Worm (Caenorhabditis elegans) whole organism, L1 larva: ENCODE measurements around the gene spp-10.
A peak's percentile ranks its signal among the peaks of the same experiment; 100 is the strongest.

Experiments used
- C04F5.9 ChIP-seq: sonication (generic microtip); optimal IDR thresholded peaks from 2 replicates; lab custom pipeline; 2016; ENCODE audit warnings: missing genetic modification characterization, missing compliant biosample characterization
- C34B4.2 ChIP-seq: sonication (generic microtip); optimal IDR thresholded peaks from 2 replicates; lab custom pipeline; 2017; ENCODE audit warnings: mild to moderate bottlenecking, missing genetic modification characterization, missing compliant biosample characterization
- F16B12.6 ChIP-seq: fragments of 150-350 bp; optimal IDR thresholded peaks from 2 replicates; lab custom pipeline; 2014; ENCODE audit warnings: missing biosample characterization, missing genetic modification characterization
- ama-1 ChIP-seq: fragments of 150-350 bp; optimal IDR thresholded peaks from 2 replicates; lab custom pipeline; 2014
- ceh-63 ChIP-seq: fragments of 200-800 bp; sonication (Bioruptor generic); optimal IDR thresholded peaks from 2 replicates; lab custom pipeline; 2018; ENCODE audit warnings: mild to moderate bottlenecking, missing genetic modification characterization, missing compliant biosample characterization
- ceh-88 ChIP-seq: fragments of 200-800 bp; sonication (Bioruptor generic); IDR thresholded peaks from 2 replicates; pipeline ENCODE4 v1.3.6; 2022; ENCODE audit warnings: missing genetic modification characterization, missing compliant biosample characterization
- ceh-90 ChIP-seq: sonication (generic microtip); optimal IDR thresholded peaks from 2 replicates; lab custom pipeline; 2016; ENCODE audit warnings: missing genetic modification characterization, missing compliant biosample characterization
- ces-1 ChIP-seq: fragments of 150-350 bp; optimal IDR thresholded peaks from 2 replicates; lab custom pipeline; 2014; ENCODE audit warnings: missing biosample characterization, missing genetic modification reagents, missing genetic modification characterization
- dpl-1 ChIP-seq, 3 experiments: fragments of 150-350 bp in 2 of 3; sonication (generic microtip) in 1 of 3; optimal IDR thresholded peaks; 2 replicates each; lab custom pipeline; 2014 to 2017; ENCODE audit warnings: missing biosample characterization in 3 of 3, missing genetic modification characterization in 3 of 3, missing genetic modification reagents in 3 of 3
- dsc-1 ChIP-seq: sonication (generic microtip); optimal IDR thresholded peaks from 2 replicates; lab custom pipeline; 2016; ENCODE audit warnings: mild to moderate bottlenecking, missing genetic modification characterization, missing compliant biosample characterization
- efl-3 ChIP-seq: fragments of 200-800 bp; sonication (Bioruptor generic); optimal IDR thresholded peaks from 2 replicates; lab custom pipeline; 2018; ENCODE audit warnings: mild to moderate bottlenecking, missing genetic modification characterization, missing compliant biosample characterization
- elt-3 ChIP-seq, 6 experiments: fragments of 150-350 bp in 1 of 6; sonication (generic microtip); optimal IDR thresholded peaks; 2 replicates each; lab custom pipeline; 2017 to 2018; ENCODE audit warnings: missing biosample characterization in 6 of 6, missing genetic modification characterization in 6 of 6, inconsistent platforms in 1 of 6
- ets-5 ChIP-seq: fragments of 200-800 bp; sonication (Bioruptor generic); IDR thresholded peaks from 2 replicates; pipeline ENCODE4 v1.3.6; 2022; ENCODE audit warnings: missing genetic modification characterization, missing compliant biosample characterization
- fkh-10 ChIP-seq: sonication (generic microtip); optimal IDR thresholded peaks from 2 replicates; lab custom pipeline; 2017; ENCODE audit warnings: missing biosample characterization, missing genetic modification reagents, missing genetic modification characterization
- grh-1 ChIP-seq: fragments of 200-800 bp; sonication (Bioruptor generic); IDR thresholded peaks from 2 replicates; pipeline ENCODE4 v1.3.6; 2022; ENCODE audit warnings: missing genetic modification reagents, missing genetic modification characterization, missing compliant biosample characterization
- hlh-17 ChIP-seq: fragments of 200-800 bp; sonication (Bioruptor generic); optimal IDR thresholded peaks from 2 replicates; lab custom pipeline; 2018; ENCODE audit warnings: missing genetic modification characterization, mild to moderate bottlenecking, missing compliant biosample characterization, moderate library complexity, borderline replicate concordance
- hlh-4 ChIP-seq: sonication (generic microtip); optimal IDR thresholded peaks from 2 replicates; lab custom pipeline; 2016; ENCODE audit warnings: mild to moderate bottlenecking, missing genetic modification characterization, missing compliant biosample characterization
- irx-1 ChIP-seq: sonication (generic microtip); optimal IDR thresholded peaks from 2 replicates; lab custom pipeline; 2016; ENCODE audit warnings: missing genetic modification characterization, missing compliant biosample characterization
- isw-1 ChIP-seq: fragments of 200-800 bp; sonication (Bioruptor generic); IDR thresholded peaks from 2 replicates; pipeline ENCODE4 v1.3.6; 2022; ENCODE audit warnings: missing genetic modification characterization, missing compliant biosample characterization
- jun-1 ChIP-seq: fragments of 150-350 bp; optimal IDR thresholded peaks from 2 replicates; lab custom pipeline; 2014; ENCODE audit warnings: missing biosample characterization, missing genetic modification reagents, missing genetic modification characterization
- lin-13 ChIP-seq: fragments of 150-350 bp; optimal IDR thresholded peaks from 2 replicates; lab custom pipeline; 2014; ENCODE audit warnings: missing biosample characterization, missing genetic modification reagents, missing genetic modification characterization
- lin-14 ChIP-seq: fragments of 200-800 bp; sonication (Bioruptor generic); optimal IDR thresholded peaks from 2 replicates; lab custom pipeline; 2018; ENCODE audit warnings: mild to moderate bottlenecking, missing genetic modification characterization, moderate library complexity, missing compliant biosample characterization
- lir-3 ChIP-seq: sonication (generic microtip); optimal IDR thresholded peaks from 2 replicates; lab custom pipeline; 2016; ENCODE audit warnings: mild to moderate bottlenecking, missing genetic modification characterization, moderate library complexity, missing compliant biosample characterization; ENCODE audit not compliant: poor library complexity
- lsy-2 ChIP-seq, 2 experiments: fragments of 150-350 bp; optimal IDR thresholded peaks; 2 replicates each; lab custom pipeline; 2014; ENCODE audit warnings: missing biosample characterization in 2 of 2, missing genetic modification characterization in 2 of 2
- mdl-1 ChIP-seq, 2 experiments: fragments of 150-350 bp; optimal IDR thresholded peaks; 2 replicates each; lab custom pipeline; 2014 to 2017; ENCODE audit warnings: missing biosample characterization in 2 of 2, missing genetic modification characterization in 2 of 2, inconsistent platforms in 1 of 2
- mef-2 ChIP-seq: fragments of 150-350 bp; optimal IDR thresholded peaks from 2 replicates; lab custom pipeline; 2014; ENCODE audit warnings: missing biosample characterization, missing genetic modification characterization
- mep-1 ChIP-seq: fragments of 150-350 bp; optimal IDR thresholded peaks from 2 replicates; lab custom pipeline; 2014; ENCODE audit warnings: missing biosample characterization, missing genetic modification characterization
- nhr-11 ChIP-seq: fragments of 150-350 bp; optimal IDR thresholded peaks from 2 replicates; lab custom pipeline; 2014; ENCODE audit warnings: missing biosample characterization, missing genetic modification characterization
- nhr-19 ChIP-seq: fragments of 200-800 bp; sonication (Bioruptor generic); conservative IDR thresholded peaks from 2 replicates; pipeline ENCODE4 v1.3.6; 2022; ENCODE audit warnings: missing genetic modification characterization, missing compliant biosample characterization
- nhr-20 ChIP-seq: sonication (generic microtip); optimal IDR thresholded peaks from 2 replicates; lab custom pipeline; 2016; ENCODE audit warnings: mild to moderate bottlenecking, missing genetic modification characterization, missing compliant biosample characterization
- nhr-237 ChIP-seq: fragments of 150-350 bp; optimal IDR thresholded peaks from 2 replicates; lab custom pipeline; 2014; ENCODE audit warnings: missing biosample characterization, missing genetic modification characterization
- nhr-76 ChIP-seq: sonication (generic microtip); optimal IDR thresholded peaks from 2 replicates; lab custom pipeline; 2017; ENCODE audit warnings: missing biosample characterization, missing genetic modification characterization
- nhr-77 ChIP-seq: fragments of 150-350 bp; optimal IDR thresholded peaks from 2 replicates; lab custom pipeline; 2014; ENCODE audit warnings: missing biosample characterization, missing genetic modification characterization
- nhr-84 ChIP-seq: sonication (generic microtip); optimal IDR thresholded peaks from 2 replicates; lab custom pipeline; 2017; ENCODE audit warnings: missing biosample characterization, missing genetic modification characterization
- nhr-85 ChIP-seq: sonication (generic microtip); peaks from one replicate; lab custom pipeline; 2016; ENCODE audit warnings: missing genetic modification characterization, inconsistent platforms, missing compliant biosample characterization
- pag-3 ChIP-seq: sonication (generic microtip); optimal IDR thresholded peaks from 2 replicates; lab custom pipeline; 2017; ENCODE audit warnings: missing genetic modification characterization, mild to moderate bottlenecking, missing compliant biosample characterization, antibody characterized with exemption, borderline replicate concordance; ENCODE audit not compliant: insufficient read depth
- pax-3 ChIP-seq: fragments of 200-800 bp; sonication (Bioruptor generic); optimal IDR thresholded peaks from 2 replicates; lab custom pipeline; 2018; ENCODE audit warnings: mild to moderate bottlenecking, missing genetic modification characterization, moderate library complexity, missing compliant biosample characterization
- pqm-1 ChIP-seq: sonication (generic microtip); optimal IDR thresholded peaks from 3 replicates; lab custom pipeline; 2017; ENCODE audit warnings: missing biosample characterization, missing genetic modification characterization
- skn-1 ChIP-seq: fragments of 150-350 bp; optimal IDR thresholded peaks from 2 replicates; lab custom pipeline; 2014; ENCODE audit warnings: missing biosample characterization, missing genetic modification characterization
- snpc-4 ChIP-seq: fragments of 150-350 bp; optimal IDR thresholded peaks from 2 replicates; lab custom pipeline; 2014; ENCODE audit warnings: missing biosample characterization, missing genetic modification characterization
- snu-23 ChIP-seq: sonication (generic microtip); optimal IDR thresholded peaks from 2 replicates; lab custom pipeline; 2016; ENCODE audit warnings: missing genetic modification characterization, missing compliant biosample characterization
- sptf-1 ChIP-seq: fragments of 150-350 bp; optimal IDR thresholded peaks from 2 replicates; lab custom pipeline; 2014; ENCODE audit warnings: missing biosample characterization, missing genetic modification characterization
- tbx-2 ChIP-seq: sonication (generic microtip); optimal IDR thresholded peaks from 2 replicates; lab custom pipeline; 2016; ENCODE audit warnings: missing genetic modification characterization, missing compliant biosample characterization
- tlp-1 ChIP-seq: fragments of 150-350 bp; optimal IDR thresholded peaks from 2 replicates; lab custom pipeline; 2014; ENCODE audit warnings: missing biosample characterization, missing genetic modification characterization
- unc-130 ChIP-seq: fragments of 150-350 bp; optimal IDR thresholded peaks from 2 replicates; lab custom pipeline; 2017; ENCODE audit warnings: missing biosample characterization, missing genetic modification characterization, inconsistent platforms
- unc-62 ChIP-seq: fragments of 150-350 bp; optimal IDR thresholded peaks from 2 replicates; lab custom pipeline; 2014; ENCODE audit warnings: missing biosample characterization, missing genetic modification reagents, missing genetic modification characterization
- unc-86 ChIP-seq: sonication (generic microtip); optimal IDR thresholded peaks from 2 replicates; lab custom pipeline; 2016; ENCODE audit warnings: missing genetic modification characterization, missing compliant biosample characterization
- vab-15 ChIP-seq: sonication (generic microtip); optimal IDR thresholded peaks from 2 replicates; lab custom pipeline; 2017; ENCODE audit warnings: missing genotype, mild to moderate bottlenecking, missing genetic modification characterization, missing compliant biosample characterization
- zag-1 ChIP-seq: fragments of 150-350 bp; optimal IDR thresholded peaks from 2 replicates; lab custom pipeline; 2014; ENCODE audit warnings: missing biosample characterization, missing genetic modification characterization
- zip-4 ChIP-seq: fragments of 200-800 bp; sonication (Bioruptor generic); optimal IDR thresholded peaks from 2 replicates; lab custom pipeline; 2018; ENCODE audit warnings: mild to moderate bottlenecking, missing genetic modification characterization, moderate library complexity, missing compliant biosample characterization
- ztf-11 ChIP-seq, 2 experiments: sonication (generic microtip); optimal IDR thresholded peaks; 2 replicates each; lab custom pipeline; 2016 to 2017; ENCODE audit warnings: missing genetic modification characterization in 2 of 2, missing biosample characterization in 1 of 2, missing compliant biosample characterization in 1 of 2

Gene spp-10

ce11 chrIV:8526050-8526449 is 49.1 kb downstream of the spp-10 start (continued):
- TF ChIP-seq mep-1 (tag; lab: Kevin White, UChicago) = peak; percentile 67
- no peak for TF ChIP-seq hlh-17 (GFP tag; lab: Kevin White, UChicago)
- peak; percentile 93 for TF ChIP-seq nhr-20 (tag; lab: Kevin White, UChicago)
- no peak for TF ChIP-seq zip-4 (GFP tag; lab: Kevin White, UChicago)
- no peak for TF ChIP-seq isw-1 (GFP tag; lab: Robert Waterston, UW)
- peak in 1 of 3 experiments; percentile 25 for TF ChIP-seq dpl-1 (GFP tag; optimal IDR thresholded peaks at IDR 0.05; lab: Kevin White, UChicago)
- TF ChIP-seq nhr-237 (tag; lab: Kevin White, UChicago) = no peak
- TF ChIP-seq mef-2 (tag; lab: Kevin White, UChicago) = no peak
- TF ChIP-seq lin-14 (GFP tag; lab: Kevin White, UChicago) = peak; percentile 94
- no peak for TF ChIP-seq zag-1 (tag; lab: Kevin White, UChicago)
- TF ChIP-seq ceh-90 (tag; lab: Kevin White, UChicago) = no peak
- no peak for TF ChIP-seq sptf-1 (tag; lab: Kevin White, UChicago)
- peak; percentile 85 for TF ChIP-seq snu-23 (GFP tag; lab: Kevin White, UChicago)
- no peak for TF ChIP-seq F16B12.6 (tag; lab: Kevin White, UChicago)
- TF ChIP-seq mdl-1 (tag; optimal IDR thresholded peaks at IDR 0.05; lab: Kevin White, UChicago) = peak in 1 of 2 experiments; percentile 91
- no peak for TF ChIP-seq pax-3
- peak; percentile 73 to 91 for TF ChIP-seq lsy-2 (tag; optimal IDR thresholded peaks at IDR 0.05; lab: Kevin White, UChicago)
- no peak for TF ChIP-seq vab-15 (tag; lab: Kevin White, UChicago)
- TF ChIP-seq C34B4.2 = no peak
- TF ChIP-seq ets-5 = no peak
- no peak for TF ChIP-seq jun-1 (tag; lab: Kevin White, UChicago)
- TF ChIP-seq nhr-84 (tag; lab: Kevin White, UChicago) = no peak
- no peak; the same call in 1 of the 2 replicates for TF ChIP-seq ceh-88 (GFP tag; lab: Robert Waterston, UW)
- no peak for TF ChIP-seq dsc-1
- peak; percentile 32 for TF ChIP-seq lir-3 (tag; lab: Kevin White, UChicago)
- no peak for TF ChIP-seq lin-13 (GFP tag; lab: Kevin White, UChicago)
- no peak for TF ChIP-seq ces-1
- no peak for TF ChIP-seq nhr-76
- no peak for TF ChIP-seq ztf-11 (tag; optimal IDR thresholded peaks at IDR 0.05; lab: Kevin White, UChicago)
- TF ChIP-seq ama-1 (lab: Kevin White, UChicago) = no peak
- TF ChIP-seq efl-3 (GFP tag; lab: Kevin White, UChicago) = no peak
- TF ChIP-seq nhr-77 = no peak
- no peak for TF ChIP-seq hlh-4 (tag; lab: Kevin White, UChicago)
- no peak for TF ChIP-seq tlp-1 (tag; lab: Kevin White, UChicago)
- TF ChIP-seq ceh-63 (GFP tag; lab: Kevin White, UChicago) = no peak
- no peak; the same call in 1 of the 2 replicates for TF ChIP-seq grh-1 (GFP tag; lab: Robert Waterston, UW)
- peak; percentile 88 for TF ChIP-seq nhr-19 (GFP tag; lab: Robert Waterston, UW)
- no peak for TF ChIP-seq snpc-4 (tag; lab: Kevin White, UChicago)
- TF ChIP-seq fkh-10 (GFP tag; lab: Kevin White, UChicago) = no peak
- TF ChIP-seq unc-62 (GFP tag; lab: Kevin White, UChicago) = no peak
- TF ChIP-seq irx-1 (tag; lab: Kevin White, UChicago) = peak; percentile 49
- TF ChIP-seq C04F5.9 (tag; lab: Kevin White, UChicago) = no peak
- TF ChIP-seq unc-86 (tag; lab: Kevin White, UChicago) = no peak
- peak; percentile 82 for TF ChIP-seq tbx-2 (tag; lab: Kevin White, UChicago)
- peak; percentile 66 for TF ChIP-seq nhr-11
- peak; percentile 1 for TF ChIP-seq skn-1 (tag; lab: Kevin White, UChicago)
- TF ChIP-seq pag-3 (tag; lab: Kevin White, UChicago) = no peak
- TF ChIP-seq pqm-1 (tag; lab: Kevin White, UChicago) = no peak
- TF ChIP-seq nhr-85 (tag; lab: Kevin White, UChicago) = peak; percentile 94
- TF ChIP-seq unc-130 (tag; lab: Kevin White, UChicago) = peak; percentile 49
- peak in 3 of 6 experiments; percentile 56 to 97 (median 90) for TF ChIP-seq elt-3 (tag; optimal IDR thresholded peaks at IDR 0.05; lab: Kevin White, UChicago)
